Worm (Caenorhabditis elegans) whole organism, late embryonic: ENCODE results near the gene T24C4.2.

Experiments used
- F13H6.1 ChIP-seq: sonication (generic microtip); optimal IDR thresholded peaks from 2 replicates; lab custom pipeline; 2016; ENCODE audit warnings: missing genetic modification characterization, missing compliant biosample characterization
- K02D7.2 ChIP-seq: sonication (generic microtip); optimal IDR thresholded peaks from 2 replicates; lab custom pipeline; 2017; ENCODE audit warnings: mild to moderate bottlenecking, missing genetic modification characterization, missing compliant biosample characterization
- K09A11.1 ChIP-seq: sonication (generic microtip); optimal IDR thresholded peaks from 2 replicates; lab custom pipeline; 2017; ENCODE audit warnings: antibody characterized with exemption, mild to moderate bottlenecking, missing genetic modification characterization, missing compliant biosample characterization; ENCODE audit not compliant: insufficient read depth
- Y22D7AL.16 ChIP-seq: sonication (generic microtip); optimal IDR thresholded peaks from 2 replicates; lab custom pipeline; 2016; ENCODE audit warnings: missing genetic modification characterization, missing compliant biosample characterization
- ahr-1 ChIP-seq: sonication (generic microtip); optimal IDR thresholded peaks from 2 replicates; lab custom pipeline; 2016; ENCODE audit warnings: missing genetic modification characterization, missing compliant biosample characterization
- ceh-14 ChIP-seq: sonication (generic microtip); optimal IDR thresholded peaks from 2 replicates; lab custom pipeline; 2016; ENCODE audit warnings: missing genotype, missing genetic modification characterization, missing compliant biosample characterization
- ceh-19 ChIP-seq: fragments of 200-800 bp; sonication (Bioruptor generic); optimal IDR thresholded peaks from 2 replicates; lab custom pipeline; 2018; ENCODE audit warnings: mild to moderate bottlenecking, missing genetic modification characterization, missing compliant biosample characterization
- ceh-22 ChIP-seq: sonication (generic microtip); optimal IDR thresholded peaks from 2 replicates; lab custom pipeline; 2017; ENCODE audit warnings: missing biosample characterization, missing genetic modification characterization
- ceh-31 ChIP-seq: sonication (generic microtip); optimal IDR thresholded peaks from 2 replicates; lab custom pipeline; 2016; ENCODE audit warnings: missing genetic modification characterization, missing compliant biosample characterization
- ceh-45 ChIP-seq: fragments of 200-800 bp; sonication (Bioruptor generic); IDR thresholded peaks from 2 replicates; pipeline ENCODE4 v1.3.6; 2022; ENCODE audit warnings: missing genetic modification reagents, missing genetic modification characterization, missing compliant biosample characterization
- che-1 ChIP-seq: sonication (generic microtip); optimal IDR thresholded peaks from 2 replicates; lab custom pipeline; 2016; ENCODE audit warnings: mild to moderate bottlenecking, missing genetic modification characterization, missing compliant biosample characterization
- dmd-4 ChIP-seq: sonication (generic microtip); optimal IDR thresholded peaks from 2 replicates; lab custom pipeline; 2016; ENCODE audit warnings: borderline replicate concordance, missing genetic modification characterization, missing compliant biosample characterization
- dve-1 ChIP-seq: sonication (generic microtip); optimal IDR thresholded peaks from 2 replicates; lab custom pipeline; 2017; ENCODE audit warnings: antibody characterized with exemption, mild to moderate bottlenecking, missing genetic modification characterization, missing compliant biosample characterization
- elt-2 ChIP-seq: sonication (generic microtip); optimal IDR thresholded peaks from 2 replicates; lab custom pipeline; 2016; ENCODE audit warnings: missing genetic modification reagents, missing genetic modification characterization, missing compliant biosample characterization
- elt-4 ChIP-seq: sonication (generic microtip); optimal IDR thresholded peaks from 2 replicates; lab custom pipeline; 2016; ENCODE audit warnings: missing genetic modification characterization, missing compliant biosample characterization
- eyg-1 ChIP-seq: sonication (generic microtip); optimal IDR thresholded peaks from 2 replicates; lab custom pipeline; 2016; ENCODE audit warnings: missing genotype, missing genetic modification characterization, missing compliant biosample characterization
- fax-1 ChIP-seq: sonication (generic microtip); optimal IDR thresholded peaks from 2 replicates; lab custom pipeline; 2016; ENCODE audit warnings: missing genotype, missing genetic modification characterization, missing compliant biosample characterization
- fkh-6 ChIP-seq: sonication (generic microtip); optimal IDR thresholded peaks from 2 replicates; lab custom pipeline; 2016; ENCODE audit warnings: missing genetic modification characterization, missing compliant biosample characterization
- gmeb-2 ChIP-seq: sonication (generic microtip); optimal IDR thresholded peaks from 2 replicates; lab custom pipeline; 2016; ENCODE audit warnings: missing genetic modification characterization, inconsistent platforms, missing compliant biosample characterization
- hlh-13 ChIP-seq: fragments of 200-800 bp; sonication (Bioruptor generic); optimal IDR thresholded peaks from 2 replicates; lab custom pipeline; 2018; ENCODE audit warnings: mild to moderate bottlenecking, missing genetic modification characterization, missing compliant biosample characterization
- hlh-6 ChIP-seq: sonication (generic microtip); optimal IDR thresholded peaks from 2 replicates; lab custom pipeline; 2016; ENCODE audit warnings: missing genotype, missing genetic modification characterization, missing compliant biosample characterization
- madf-2 ChIP-seq: sonication (generic microtip); optimal IDR thresholded peaks from 2 replicates; lab custom pipeline; 2017; ENCODE audit warnings: missing genetic modification characterization, missing compliant biosample characterization
- nfya-1 ChIP-seq: sonication (generic microtip); optimal IDR thresholded peaks from 2 replicates; lab custom pipeline; 2017; ENCODE audit warnings: missing genetic modification characterization, mild to moderate bottlenecking, missing compliant biosample characterization, antibody characterized with exemption, moderate library complexity
- nhr-11 ChIP-seq: fragments of 150-350 bp; optimal IDR thresholded peaks from 2 replicates; lab custom pipeline; 2014; ENCODE audit warnings: missing biosample characterization, missing genetic modification characterization
- odd-2 ChIP-seq: sonication (generic microtip); optimal IDR thresholded peaks from 2 replicates; lab custom pipeline; 2017; ENCODE audit warnings: antibody characterized with exemption, mild to moderate bottlenecking, missing genetic modification characterization, missing compliant biosample characterization
- pat-9 ChIP-seq: fragments of 200-800 bp; sonication (Bioruptor generic); optimal IDR thresholded peaks from 2 replicates; lab custom pipeline; 2018; ENCODE audit warnings: mild to moderate bottlenecking, missing genetic modification characterization, moderate library complexity, missing compliant biosample characterization
- pax-1 ChIP-seq: fragments of 150-350 bp; optimal IDR thresholded peaks from 2 replicates; lab custom pipeline; 2014; ENCODE audit warnings: missing biosample characterization, missing genetic modification characterization
- pha-4 ChIP-seq: fragments of 150-350 bp; optimal IDR thresholded peaks from 2 replicates; lab custom pipeline; 2018; ENCODE audit warnings: missing biosample characterization, missing genetic modification reagents, missing genetic modification characterization
- pqm-1 ChIP-seq: sonication (generic microtip); optimal IDR thresholded peaks from 2 replicates; lab custom pipeline; 2016; ENCODE audit warnings: missing genetic modification characterization, missing compliant biosample characterization
- pros-1 ChIP-seq: fragments of 150-350 bp; optimal IDR thresholded peaks from 2 replicates; lab custom pipeline; 2014; ENCODE audit warnings: missing biosample characterization, missing genetic modification reagents, missing genetic modification characterization
- ref-2 ChIP-seq: sonication (generic microtip); optimal IDR thresholded peaks from 2 replicates; lab custom pipeline; 2016; ENCODE audit warnings: missing genetic modification characterization, missing compliant biosample characterization
- sox-2 ChIP-seq: fragments of 200-800 bp; sonication (Bioruptor generic); IDR thresholded peaks from 2 replicates; pipeline ENCODE4 v1.3.6; 2022; ENCODE audit warnings: missing genetic modification reagents, missing genetic modification characterization, missing compliant biosample characterization
- tbx-2 ChIP-seq: sonication (generic microtip); optimal IDR thresholded peaks from 2 replicates; lab custom pipeline; 2016; ENCODE audit warnings: missing genetic modification characterization, missing compliant biosample characterization
- tbx-7 ChIP-seq: sonication (generic microtip); optimal IDR thresholded peaks from 2 replicates; lab custom pipeline; 2016; ENCODE audit warnings: missing genotype, missing genetic modification characterization, missing compliant biosample characterization
- unc-86 ChIP-seq: sonication (generic microtip); optimal IDR thresholded peaks from 2 replicates; lab custom pipeline; 2016; ENCODE audit warnings: missing genetic modification characterization, missing compliant biosample characterization
- zip-5 ChIP-seq: sonication (generic microtip); optimal IDR thresholded peaks from 2 replicates; lab custom pipeline; 2016; ENCODE audit warnings: missing genetic modification characterization, missing compliant biosample characterization
- ztf-16 ChIP-seq: sonication (generic microtip); optimal IDR thresholded peaks from 2 replicates; lab custom pipeline; 2017; ENCODE audit warnings: missing genetic modification characterization, missing compliant biosample characterization

Gene T24C4.2

ce11 chrIII:869869-870268 is at the start of gene T24C4.2:
T24C4.2 (minus strand) TSS chrIII:869969.
- no peak for TF ChIP-seq nhr-11 (tag; lab: Kevin White, UChicago)
- TF ChIP-seq pqm-1: no peak
- no peak for TF ChIP-seq tbx-2
- no peak for TF ChIP-seq ceh-31 (tag; lab: Kevin White, UChicago)
- no peak for TF ChIP-seq madf-2
- TF ChIP-seq odd-2 (tag; lab: Kevin White, UChicago): no peak
- no peak for TF ChIP-seq gmeb-2 (tag; lab: Kevin White, UChicago)
- no peak for TF ChIP-seq fkh-6 (tag; lab: Kevin White, UChicago)
- TF ChIP-seq dve-1 (tag; lab: Kevin White, UChicago): no peak
- TF ChIP-seq F13H6.1: no peak
- TF ChIP-seq ceh-14 (tag; lab: Kevin White, UChicago): no peak
- no peak for TF ChIP-seq nfya-1 (tag; lab: Kevin White, UChicago)

DNA sequence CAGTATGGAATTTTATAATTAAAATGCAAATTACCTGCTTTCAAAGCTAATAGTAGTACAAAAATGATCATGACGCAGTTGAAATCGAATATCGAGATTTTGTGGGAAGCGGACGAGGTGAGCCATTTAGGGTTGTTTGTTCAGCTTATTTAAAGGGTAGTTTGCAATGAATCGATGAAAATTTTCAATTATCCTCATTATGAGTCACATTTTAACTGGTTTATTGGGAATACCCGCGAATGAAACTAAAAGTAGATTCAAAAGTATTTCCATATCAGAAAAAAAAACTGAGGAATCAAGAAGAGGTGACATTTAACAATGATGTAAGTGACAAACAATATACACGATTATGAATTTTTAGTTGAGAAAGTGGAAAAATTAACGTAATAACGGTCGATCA is 49.6 kb upstream of the T24C4.2 start, which contains the start of gene F23H11.7:
Gene F23H11.7, minus strand, starts transcription at position 101 of the 400 bp plus-strand sequence.
- TF ChIP-seq dmd-4 (tag; lab: Kevin White, UChicago): no peak
- TF ChIP-seq Y22D7AL.16 (tag; lab: Kevin White, UChicago): no peak
- no peak for TF ChIP-seq pha-4 (tag; lab: Kevin White, UChicago)
- TF ChIP-seq hlh-6 (tag; lab: Kevin White, UChicago): no peak
- no peak for TF ChIP-seq K02D7.2 (tag; lab: Kevin White, UChicago)
- TF ChIP-seq ceh-22 (tag; lab: Kevin White, UChicago): no peak
- TF ChIP-seq ceh-45 (GFP tag; lab: Robert Waterston, UW): no peak
- no peak for TF ChIP-seq pax-1 (tag; lab: Kevin White, UChicago)
- no peak for TF ChIP-seq pros-1
- TF ChIP-seq unc-86: no peak
- no peak for TF ChIP-seq fax-1
- no peak for TF ChIP-seq sox-2 (GFP tag; lab: Robert Waterston, UW)
- TF ChIP-seq zip-5 (tag; lab: Kevin White, UChicago): no peak
- TF ChIP-seq tbx-7: no peak
- TF ChIP-seq nhr-11 (tag; lab: Kevin White, UChicago): no peak

- no peak for TF ChIP-seq ceh-45 (GFP tag; lab: Robert Waterston, UW)
- TF ChIP-seq hlh-13 (GFP tag; lab: Kevin White, UChicago): no peak
- no peak for TF ChIP-seq elt-4
- no peak for TF ChIP-seq ztf-16 (tag; lab: Kevin White, UChicago)
- TF ChIP-seq pat-9 (tag; lab: Kevin White, UChicago): no peak
- no peak for TF ChIP-seq fax-1
- TF ChIP-seq ref-2 (tag; lab: Kevin White, UChicago): no peak
- TF ChIP-seq pqm-1: no peak
- no peak for TF ChIP-seq K09A11.1 (tag; lab: Kevin White, UChicago)
- no peak for TF ChIP-seq K02D7.2 (tag; lab: Kevin White, UChicago)
- no peak for TF ChIP-seq che-1 (tag; lab: Kevin White, UChicago)
- TF ChIP-seq ceh-19 (GFP tag; lab: Kevin White, UChicago): no peak
- no peak for TF ChIP-seq zip-5 (tag; lab: Kevin White, UChicago)
- no peak for TF ChIP-seq sox-2 (GFP tag; lab: Robert Waterston, UW)
- no peak for TF ChIP-seq elt-2 (tag; lab: Kevin White, UChicago)
- no peak for TF ChIP-seq eyg-1 (tag; lab: Kevin White, UChicago)
- TF ChIP-seq tbx-7: no peak
- TF ChIP-seq tbx-2: no peak
- no peak for TF ChIP-seq ahr-1 (tag; lab: Kevin White, UChicago)
These were observed 47.1 kb upstream of the T24C4.2 start, which contains the start of gene idpp-13 for ce11 chrIII:916897-917296. idpp-13 (minus strand) TSS chrIII:916997.
